Worm (Caenorhabditis elegans) whole organism, mixed stage, embryonic: ENCODE data around the gene C50F7.5.

Experiments
- M03D4.4 ChIP-seq: sonication (generic microtip); optimal IDR thresholded peaks from 2 replicates; lab custom pipeline; 2017; ENCODE audit warnings: mild to moderate bottlenecking, missing genetic modification characterization, missing compliant biosample characterization
- bed-3 ChIP-seq: fragments of 200-800 bp; sonication (Bioruptor generic); optimal IDR thresholded peaks from 3 replicates; lab custom pipeline; 2018; ENCODE audit warnings: mild to moderate bottlenecking, missing genetic modification characterization, moderate library complexity, missing compliant biosample characterization
- blmp-1 ChIP-seq: fragments of 150-350 bp; optimal IDR thresholded peaks from 2 replicates; lab custom pipeline; 2014; ENCODE audit warnings: missing biosample characterization, missing genetic modification characterization
- ceh-39 ChIP-seq: fragments of 150-350 bp; optimal IDR thresholded peaks from 2 replicates; lab custom pipeline; 2014; ENCODE audit warnings: missing biosample characterization, missing genetic modification characterization
- ceh-43 ChIP-seq: fragments of 200-800 bp; sonication (Bioruptor generic); optimal IDR thresholded peaks from 2 replicates; lab custom pipeline; 2018; ENCODE audit warnings: mild to moderate bottlenecking, missing genetic modification characterization, moderate library complexity, missing compliant biosample characterization
- ces-1 ChIP-seq: fragments of 150-350 bp; optimal IDR thresholded peaks from 2 replicates; lab custom pipeline; 2014; ENCODE audit warnings: missing biosample characterization, missing genetic modification reagents, missing genetic modification characterization
- cnd-1 ChIP-seq: fragments of 200-800 bp; sonication (Bioruptor generic); optimal IDR thresholded peaks from 2 replicates; lab custom pipeline; 2018; ENCODE audit warnings: mild to moderate bottlenecking, missing genetic modification characterization, missing compliant biosample characterization
- elt-1 ChIP-seq: sonication (generic microtip); optimal IDR thresholded peaks from 2 replicates; lab custom pipeline; 2017; ENCODE audit warnings: missing genetic modification characterization, mild to moderate bottlenecking, missing compliant biosample characterization, antibody characterized with exemption, moderate library complexity, borderline replicate concordance; ENCODE audit not compliant: insufficient read depth
- elt-3 ChIP-seq: fragments of 150-350 bp; optimal IDR thresholded peaks from 2 replicates; lab custom pipeline; 2014; ENCODE audit warnings: missing biosample characterization, missing genetic modification characterization
- flh-1 ChIP-seq: fragments of 200-800 bp; sonication (Bioruptor generic); optimal IDR thresholded peaks from 2 replicates; lab custom pipeline; 2018; ENCODE audit warnings: mild to moderate bottlenecking, missing genetic modification characterization, moderate library complexity, missing compliant biosample characterization
- ham-2 ChIP-seq: fragments of 200-800 bp; sonication (Bioruptor generic); optimal IDR thresholded peaks from 2 replicates; lab custom pipeline; 2018; ENCODE audit warnings: mild to moderate bottlenecking, missing genetic modification characterization, missing compliant biosample characterization
- hlh-1 ChIP-seq: fragments of 150-350 bp; optimal IDR thresholded peaks from 2 replicates; lab custom pipeline; 2014; ENCODE audit warnings: missing biosample characterization, missing genetic modification reagents, missing genetic modification characterization
- lin-13 ChIP-seq: fragments of 150-350 bp; optimal IDR thresholded peaks from 2 replicates; lab custom pipeline; 2014; ENCODE audit warnings: missing biosample characterization, missing genetic modification characterization
- lin-32 ChIP-seq: fragments of 200-800 bp; sonication (Bioruptor generic); optimal IDR thresholded peaks from 2 replicates; lab custom pipeline; 2018; ENCODE audit warnings: mild to moderate bottlenecking, missing genetic modification characterization, missing compliant biosample characterization
- lsy-2 ChIP-seq: fragments of 150-350 bp; optimal IDR thresholded peaks from 2 replicates; lab custom pipeline; 2014; ENCODE audit warnings: missing biosample characterization, missing genetic modification characterization
- mab-5 ChIP-seq: fragments of 150-350 bp; optimal IDR thresholded peaks from 2 replicates; lab custom pipeline; 2014; ENCODE audit warnings: missing biosample characterization, missing genetic modification characterization
- mep-1 ChIP-seq: fragments of 150-350 bp; optimal IDR thresholded peaks from 2 replicates; lab custom pipeline; 2017; ENCODE audit warnings: missing biosample characterization, missing genetic modification reagents, missing genetic modification characterization, inconsistent platforms
- mls-2 ChIP-seq: sonication (generic microtip); optimal IDR thresholded peaks from 2 replicates; lab custom pipeline; 2016; ENCODE audit warnings: mild to moderate bottlenecking, missing genetic modification characterization, moderate library complexity, missing compliant biosample characterization
- nhr-12 ChIP-seq: fragments of 150-350 bp; optimal IDR thresholded peaks from 2 replicates; lab custom pipeline; 2014; ENCODE audit warnings: missing biosample characterization, missing genetic modification characterization
- nhr-2 ChIP-seq: fragments of 150-350 bp; optimal IDR thresholded peaks from 2 replicates; lab custom pipeline; 2014; ENCODE audit warnings: missing biosample characterization, missing genetic modification characterization
- nhr-28 ChIP-seq: fragments of 150-350 bp; optimal IDR thresholded peaks from 2 replicates; lab custom pipeline; 2014; ENCODE audit warnings: missing biosample characterization, missing genetic modification characterization
- pha-4 ChIP-seq: fragments of 150-350 bp; optimal IDR thresholded peaks from 2 replicates; lab custom pipeline; 2018; ENCODE audit warnings: missing biosample characterization, missing genetic modification reagents, missing genetic modification characterization
- sem-2 ChIP-seq: fragments of 200-800 bp; sonication (Bioruptor generic); optimal IDR thresholded peaks from 2 replicates; lab custom pipeline; 2018; ENCODE audit warnings: mild to moderate bottlenecking, missing genetic modification characterization, missing compliant biosample characterization
- tbx-8 ChIP-seq: fragments of 200-800 bp; sonication (Bioruptor generic); optimal IDR thresholded peaks from 2 replicates; lab custom pipeline; 2018; ENCODE audit warnings: mild to moderate bottlenecking, missing genetic modification characterization, moderate library complexity, missing compliant biosample characterization
- unc-120 ChIP-seq: sonication (generic microtip); optimal IDR thresholded peaks from 2 replicates; lab custom pipeline; 2017; ENCODE audit warnings: missing genetic modification characterization, missing compliant biosample characterization; ENCODE audit not compliant: poor library complexity, severe bottlenecking
- unc-39 ChIP-seq: fragments of 150-350 bp; optimal IDR thresholded peaks from 2 replicates; lab custom pipeline; 2014; ENCODE audit warnings: missing biosample characterization, missing genetic modification characterization
- unc-62 ChIP-seq: fragments of 150-350 bp; optimal IDR thresholded peaks from 2 replicates; lab custom pipeline; 2014; ENCODE audit warnings: missing biosample characterization, missing genetic modification reagents, missing genetic modification characterization
- zip-8 ChIP-seq: fragments of 150-350 bp; optimal IDR thresholded peaks from 2 replicates; lab custom pipeline; 2014; ENCODE audit warnings: missing biosample characterization, missing genetic modification characterization

C50F7.5 gene

DNA sequence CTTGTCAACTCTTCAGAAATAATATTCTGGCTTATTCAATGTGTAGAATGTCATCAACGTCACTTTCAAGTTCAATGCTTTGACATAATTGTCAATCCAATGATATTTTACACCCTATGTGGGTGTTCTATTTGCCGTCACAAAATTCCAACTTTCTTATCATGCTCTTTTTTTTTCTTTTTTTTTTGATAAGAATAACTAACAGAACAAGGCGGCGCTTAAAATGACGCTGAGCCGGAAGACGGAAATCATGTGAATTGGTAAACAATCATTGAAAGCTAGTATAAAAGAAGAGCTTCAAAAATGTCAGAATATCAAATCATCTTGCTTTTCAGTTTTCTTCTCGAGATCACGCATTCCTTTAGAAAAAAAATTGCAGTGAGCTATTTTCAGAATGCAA, at the start of gene C50F7.5:
C50F7.5 (plus strand) TSS at position 395 of the 400 bp plus-strand sequence.
- no peak for TF ChIP-seq ceh-39
- TF ChIP-seq nhr-12: no peak
- TF ChIP-seq elt-3 (tag; lab: Kevin White, UChicago): no peak
- no peak for TF ChIP-seq lsy-2 (tag; lab: Kevin White, UChicago)
- no peak for TF ChIP-seq bed-3 (GFP tag; lab: Kevin White, UChicago)
- TF ChIP-seq mab-5 (tag; lab: Kevin White, UChicago): no peak
- no peak for TF ChIP-seq nhr-28
- TF ChIP-seq flh-1: no peak
- no peak for TF ChIP-seq cnd-1 (tag; lab: Kevin White, UChicago)

ce11 chrIV:7679120-7679519, 47.4 kb upstream of the C50F7.5 start:
- TF ChIP-seq tbx-8 (GFP tag; lab: Kevin White, UChicago) (no peak), elt-1 (tag; lab: Kevin White, UChicago) (no peak), unc-120 (tag; lab: Kevin White, UChicago) (no peak), blmp-1 (tag; lab: Kevin White, UChicago) (no peak), lsy-2 (tag; lab: Kevin White, UChicago) (no peak), pha-4 (tag; lab: Kevin White, UChicago) (no peak), M03D4.4 (tag; lab: Kevin White, UChicago) (no peak), nhr-12 (no peak), sem-2 (GFP tag; lab: Kevin White, UChicago) (no peak), mls-2 (no peak), elt-3 (tag; lab: Kevin White, UChicago) (no peak), flh-1 (no peak)

DNA sequence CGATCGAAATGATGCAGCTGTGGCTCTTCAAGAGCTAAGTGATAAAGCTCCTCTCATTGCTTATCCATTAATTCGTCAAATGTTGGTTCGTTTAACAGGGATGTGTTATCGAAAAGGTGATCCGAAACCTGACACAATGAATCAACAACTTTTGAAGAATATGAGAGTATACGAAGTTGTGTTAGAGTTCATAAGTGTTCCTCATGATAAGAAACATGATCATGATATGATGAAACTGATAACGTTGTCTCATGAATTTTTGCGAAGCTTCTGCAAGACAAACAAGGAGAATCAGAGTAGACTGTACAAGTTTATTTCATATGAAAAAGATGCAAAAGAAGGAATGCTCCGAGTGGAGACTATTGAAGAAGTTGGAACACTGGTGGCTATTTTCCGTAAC, 37.2 kb upstream of the C50F7.5 start:
- TF ChIP-seq ham-2 (GFP tag; lab: Kevin White, UChicago) (no peak), hlh-1 (no peak), mab-5 (tag; lab: Kevin White, UChicago) (no peak), unc-39 (tag; lab: Kevin White, UChicago) (no peak), M03D4.4 (tag; lab: Kevin White, UChicago) (no peak), nhr-28 (no peak), unc-120 (tag; lab: Kevin White, UChicago) (no peak), tbx-8 (GFP tag; lab: Kevin White, UChicago) (no peak)

- TF ChIP-seq lsy-2 (tag; lab: Kevin White, UChicago) (no peak), lin-32 (GFP tag; lab: Kevin White, UChicago) (no peak), unc-39 (tag; lab: Kevin White, UChicago) (no peak), ceh-43 (GFP tag; lab: Kevin White, UChicago) (no peak), nhr-28 (no peak), lin-13 (tag; lab: Kevin White, UChicago) (no peak), zip-8 (no peak), ces-1 (GFP tag; lab: Kevin White, UChicago) (no peak)
Measured at ce11 chrIV:7692451-7692850, 34.1 kb upstream of the C50F7.5 start.

DNA sequence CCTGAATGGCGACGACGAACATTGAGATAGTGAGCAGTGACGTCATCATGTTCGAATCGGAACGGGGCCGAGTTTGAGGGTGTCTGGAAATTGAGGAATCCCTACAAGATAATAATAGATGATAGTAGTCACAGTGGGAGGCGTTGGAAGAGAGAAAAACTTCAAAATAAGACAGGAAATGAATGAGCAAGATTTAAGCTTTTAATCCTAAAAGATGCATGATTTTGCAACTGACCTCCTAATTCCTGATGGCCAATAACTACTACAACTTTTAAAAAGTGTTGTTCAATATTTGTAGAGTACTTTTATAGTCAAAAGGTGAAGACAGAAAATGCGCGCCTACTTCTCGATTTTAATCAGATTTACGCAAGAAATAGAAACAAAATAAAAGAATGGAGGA, 28.2 kb upstream of the C50F7.5 start, which contains the start of gene flp-13:
flp-13 (minus strand) TSS at position 101 of the 400 bp plus-strand sequence.
- TF ChIP-seq nhr-2: no peak
- TF ChIP-seq lin-13 (tag; lab: Kevin White, UChicago): no peak
- no peak for TF ChIP-seq hlh-1
- no peak for TF ChIP-seq flh-1
- TF ChIP-seq mab-5 (tag; lab: Kevin White, UChicago): no peak
- TF ChIP-seq unc-39 (tag; lab: Kevin White, UChicago): no peak
- no peak for TF ChIP-seq lsy-2 (tag; lab: Kevin White, UChicago)
- TF ChIP-seq, all 35 proteins: peak for 0

DNA sequence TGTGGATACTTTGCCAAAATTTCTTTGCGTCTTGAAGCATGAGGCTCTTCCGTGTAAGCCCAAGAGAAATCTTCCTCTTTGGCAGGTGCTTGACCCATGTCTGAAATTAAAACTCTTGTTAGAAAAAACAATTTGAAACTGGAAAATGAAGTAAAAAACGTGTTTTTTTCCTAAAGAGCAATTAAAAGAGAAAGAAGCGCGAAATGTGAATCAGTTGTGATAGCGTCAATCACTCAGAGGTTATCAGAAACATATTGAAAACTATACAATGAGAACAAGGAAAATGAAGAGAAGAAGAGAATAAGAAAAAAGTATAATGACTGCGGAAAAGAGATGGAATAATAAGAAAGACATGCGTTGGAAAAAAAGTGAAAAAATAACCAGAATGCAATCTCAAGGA, 19.7 kb upstream of the C50F7.5 start, which contains the start of gene F33D4.4:
F33D4.4 (minus strand) TSS at position 101 of the 400 bp plus-strand sequence.
- no peak for TF ChIP-seq pha-4 (tag; lab: Kevin White, UChicago)
- no peak for TF ChIP-seq ceh-39
- no peak for TF ChIP-seq zip-8
- no peak for TF ChIP-seq mab-5 (tag; lab: Kevin White, UChicago)
- no peak for TF ChIP-seq mep-1 (tag; lab: Kevin White, UChicago)
- no peak for TF ChIP-seq nhr-12
- TF ChIP-seq nhr-28: no peak
- no peak for TF ChIP-seq sem-2 (GFP tag; lab: Kevin White, UChicago)
- TF ChIP-seq blmp-1 (tag; lab: Kevin White, UChicago): no peak
- TF ChIP-seq lsy-2 (tag; lab: Kevin White, UChicago): no peak
- TF ChIP-seq lin-13 (tag; lab: Kevin White, UChicago): no peak
- no peak for TF ChIP-seq bed-3 (GFP tag; lab: Kevin White, UChicago)
- TF ChIP-seq unc-62 (GFP tag; lab: Kevin White, UChicago): no peak
- TF ChIP-seq tbx-8 (GFP tag; lab: Kevin White, UChicago): no peak
